Worm (Caenorhabditis elegans): Measurements from ENCODE around the gene F17H10.1.

Gene F17H10.1

DNA sequence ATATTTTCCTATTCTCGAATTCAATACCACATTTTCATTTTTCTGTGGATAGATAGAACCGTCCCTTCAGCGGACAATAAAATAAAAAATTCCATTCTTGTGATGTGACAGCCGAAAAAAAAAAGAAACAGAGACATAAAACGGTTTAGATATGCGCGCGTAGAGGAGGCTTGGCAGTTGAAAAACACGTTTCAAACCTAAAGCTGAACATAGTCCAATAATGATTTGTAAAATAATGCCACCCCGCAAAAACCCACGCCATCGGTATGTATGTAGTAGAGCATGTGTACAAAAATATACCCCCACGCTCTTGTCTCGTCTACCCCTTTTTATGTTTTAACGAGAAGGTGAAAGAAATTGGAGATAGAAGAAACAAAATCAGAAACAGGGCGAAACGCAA lies 3.6 kb downstream of the F17H10.1 start (continued):
- TF ChIP-seq hlh-12 (tag; optimal IDR thresholded peaks at IDR 0.05) (no peak), D2030.7 (GFP tag; IDR thresholded peaks at IDR 0.05) (no peak), efl-1 (GFP tag; optimal IDR thresholded peaks at IDR 0.05) (no peak), somi-1 (GFP tag; optimal IDR thresholded peaks at IDR 0.05) (no peak), egl-18 (GFP tag; IDR thresholded peaks at IDR 0.05) (no peak), F55B11.4 (tag; optimal IDR thresholded peaks at IDR 0.05; ENCODE audit: borderline replicate concordance, insufficient read depth) (no peak), gei-17 (GFP tag; optimal IDR thresholded peaks at IDR 0.05) (peak; percentile 4), F52B5.7 (tag; optimal IDR thresholded peaks at IDR 0.05) (no peak), snpc-4 (GFP tag; optimal IDR thresholded peaks at IDR 0.05) (no peak), snpc-4 (tag; optimal IDR thresholded peaks at IDR 0.05) (no peak), sptf-2 (GFP tag; optimal IDR thresholded peaks at IDR 0.05) (no peak), tlf-1 (GFP tag; optimal IDR thresholded peaks at IDR 0.05) (peak; percentile 15), hsf-1 (GFP tag; IDR thresholded peaks at IDR 0.05) (no peak), ztf-6 (GFP tag; IDR thresholded peaks at IDR 0.05) (no peak), repo-1 (tag; optimal IDR thresholded peaks at IDR 0.05) (peak; percentile 70), nhr-27 (tag; optimal IDR thresholded peaks at IDR 0.05) (no peak), mcd-1 (GFP tag; IDR thresholded peaks at IDR 0.05) (0 out of 2 replicates have a peak, but pooled peaks have one; percentile 25), hrde-1 (tag; optimal IDR thresholded peaks at IDR 0.05; ENCODE audit: borderline replicate concordance) (no peak), nhr-90 (tag; optimal IDR thresholded peaks at IDR 0.05) (peak; percentile 28), pha-4 (tag; optimal IDR thresholded peaks at IDR 0.05) (no peak), mes-4 (tag; optimal IDR thresholded peaks at IDR 0.05) (no peak), fkh-3 (tag; optimal IDR thresholded peaks at IDR 0.05) (no peak), ZK185.1 (tag; optimal IDR thresholded peaks at IDR 0.05; ENCODE audit: poor library complexity, severe bottlenecking) (no peak), lin-54 (GFP tag; optimal IDR thresholded peaks at IDR 0.05) (no peak), madf-8 (GFP tag; conservative IDR thresholded peaks at IDR 0.05) (no peak), mxl-1 (tag; optimal IDR thresholded peaks at IDR 0.05) (peak; percentile 2), B0261.1 (tag; optimal IDR thresholded peaks at IDR 0.05) (no peak), lin-26 (GFP tag; IDR thresholded peaks at IDR 0.05) (peak; percentile 57; the same call in 1 of the 2 replicates), egl-44 (GFP tag; IDR thresholded peaks at IDR 0.05) (peak; percentile 47; the same call in 1 of the 2 replicates), ztf-28 (GFP tag; IDR thresholded peaks at IDR 0.05) (no peak), unc-130 (GFP tag; optimal IDR thresholded peaks at IDR 0.05) (no peak), F10E7.11 (tag; optimal IDR thresholded peaks at IDR 0.05) (no peak), F57C9.4 (tag; optimal IDR thresholded peaks at IDR 0.05) (no peak), snpc-3.4 (tag; optimal IDR thresholded peaks at IDR 0.05) (no peak), F39B2.1 (GFP tag; IDR thresholded peaks at IDR 0.05) (no peak), dpl-1 (GFP tag; optimal IDR thresholded peaks at IDR 0.05) (no peak), dox-1 (GFP tag; IDR thresholded peaks at IDR 0.05) (no peak), him-1 (tag; optimal IDR thresholded peaks at IDR 0.05) (no peak), B0019.2 (GFP tag; conservative IDR thresholded peaks at IDR 0.05) (no peak), Y56A3A.18 (GFP tag; IDR thresholded peaks at IDR 0.05) (peak; percentile 73; the same call in 1 of the 2 replicates), F22D6.2 (tag; optimal IDR thresholded peaks at IDR 0.05) (no peak), ztf-25 (GFP tag; IDR thresholded peaks at IDR 0.05) (no peak), nfya-2 (GFP tag; IDR thresholded peaks at IDR 0.05) (no peak), zfh-2 (GFP tag; conservative IDR thresholded peaks at IDR 0.05) (no peak), unc-62 (GFP tag; optimal IDR thresholded peaks at IDR 0.05) (no peak), athp-1 (tag; optimal IDR thresholded peaks at IDR 0.05) (peak; percentile 52), hmg-1.2 (GFP tag; IDR thresholded peaks at IDR 0.05) (peak; percentile 21; the same call in 1 of the 2 replicates), akir-1 (GFP tag; optimal IDR thresholded peaks at IDR 0.05) (no peak), Y79H2A.3 (GFP tag; conservative IDR thresholded peaks at IDR 0.05) (no peak), cebp-2 (GFP tag; IDR thresholded peaks at IDR 0.05) (0 out of 2 replicates have a peak, but pooled peaks have one; percentile 34)

Data from whole organism, young adult.